Fruit fly (Drosophila melanogaster): ENCODE results near the gene Kap-alpha3.

Kap-alpha3 gene

dm6 chr3R:9577382-9578137, at the start of gene Kap-alpha3, which contains the start of gene Son (continued):
- TF ChIP-seq prd (optimal IDR thresholded peaks at IDR 0.05): no peak
- TF ChIP-seq prd (GFP tag; IDR thresholded peaks at IDR 0.05): peak; percentile 89
- peak; percentile 87 for TF ChIP-seq Dek (tag; optimal IDR thresholded peaks at IDR 0.05)
- no peak for TF ChIP-seq Trl (optimal IDR thresholded peaks at IDR 0.05)
- peak; percentile 95 for TF ChIP-seq Trl (GFP tag; optimal IDR thresholded peaks at IDR 0.05)
- peak; percentile 97 for TF ChIP-seq NfI (GFP tag; optimal IDR thresholded peaks at IDR 0.05)
- peak; percentile 74 for TF ChIP-seq Oaz (GFP tag; IDR thresholded peaks at IDR 0.05)
- TF ChIP-seq H2.0 (GFP tag; IDR thresholded peaks at IDR 0.05): peak; percentile 84
- TF ChIP-seq D19A (tag; optimal IDR thresholded peaks at IDR 0.05): peak; percentile 69
- TF ChIP-seq Fer2 (tag; optimal IDR thresholded peaks at IDR 0.05): peak; percentile 92
- TF ChIP-seq CG10366 (GFP tag; IDR thresholded peaks at IDR 0.05): peak; percentile 85
- peak; percentile 72 for TF ChIP-seq esg (GFP tag; conservative IDR thresholded peaks at IDR 0.05)
- peak; percentile 93 for TF ChIP-seq MESR4 (GFP tag; optimal IDR thresholded peaks at IDR 0.05)
- TF ChIP-seq Atf-2 (GFP tag; optimal IDR thresholded peaks at IDR 0.05): peak; percentile 90
- TF ChIP-seq CG14860 (GFP tag; IDR thresholded peaks at IDR 0.05; ENCODE audit: partially characterized antibody): peak; percentile 81
- TF ChIP-seq CG31365 (tag; optimal IDR thresholded peaks at IDR 0.05): peak; percentile 78
- peak; percentile 63 for TF ChIP-seq luna (GFP tag; optimal IDR thresholded peaks at IDR 0.05)
- peak; percentile 93 for TF ChIP-seq CG8089 (GFP tag; optimal IDR thresholded peaks at IDR 0.05)
- TF ChIP-seq row (GFP tag; IDR thresholded peaks at IDR 0.05): peak; percentile 95
- peak; percentile 65 for TF ChIP-seq nerfin-2 (GFP tag; IDR thresholded peaks at IDR 0.05; ENCODE audit: partially characterized antibody)
- peak; percentile 88 for TF ChIP-seq CG17568 (GFP tag; optimal IDR thresholded peaks at IDR 0.05)
- TF ChIP-seq CG17802 (tag; optimal IDR thresholded peaks at IDR 0.05): peak; percentile 84
- TF ChIP-seq B-H2 (GFP tag; optimal IDR thresholded peaks at IDR 0.05): peak; percentile 97
- peak; percentile 83 for TF ChIP-seq az2 (GFP tag; optimal IDR thresholded peaks at IDR 0.05)
- peak; percentile 87 for TF ChIP-seq onecut (GFP tag; IDR thresholded peaks at IDR 0.05)
- peak; percentile 89 for TF ChIP-seq CG30020 (tag; optimal IDR thresholded peaks at IDR 0.05)
- TF ChIP-seq CG14014 (GFP tag; IDR thresholded peaks at IDR 0.05): peak; percentile 86
- peak; percentile 79 for TF ChIP-seq CG11695 (GFP tag; IDR thresholded peaks at IDR 0.05)
- TF ChIP-seq CG8281 (tag; optimal IDR thresholded peaks at IDR 0.05): peak; percentile 80
- peak; percentile 69; the same call in 1 of the 2 replicates for TF ChIP-seq toy (GFP tag; IDR thresholded peaks at IDR 0.05)
- peak; percentile 90 for TF ChIP-seq ash1 (GFP tag; optimal IDR thresholded peaks at IDR 0.05)
- TF ChIP-seq exex (tag; optimal IDR thresholded peaks at IDR 0.05): peak; percentile 76
- TF ChIP-seq CG31388 (GFP tag; optimal IDR thresholded peaks at IDR 0.05): peak; percentile 75
- TF ChIP-seq Bteb2 (GFP tag; optimal IDR thresholded peaks at IDR 0.05): peak; percentile 91
- TF ChIP-seq CG6683 (GFP tag; optimal IDR thresholded peaks at IDR 0.05): peak; percentile 85
- TF ChIP-seq CG11085 (GFP tag; IDR thresholded peaks at IDR 0.05): peak; percentile 93
- peak; percentile 92 for TF ChIP-seq Side (GFP tag; optimal IDR thresholded peaks at IDR 0.05)
- peak; percentile 80 for TF ChIP-seq amos (GFP tag; IDR thresholded peaks at IDR 0.05; ENCODE audit: partially characterized antibody)
- peak; percentile 77; the same call in 2 of the 3 replicates for TF ChIP-seq jigr1 (GFP tag; IDR thresholded peaks at IDR 0.05)
- TF ChIP-seq Dip2 (GFP tag; IDR thresholded peaks at IDR 0.05): no peak
- TF ChIP-seq CG17328 (GFP tag; IDR thresholded peaks at IDR 0.05): peak; percentile 89
- peak; percentile 88 for TF ChIP-seq dysf (GFP tag; IDR thresholded peaks at IDR 0.05)
- TF ChIP-seq CG33213 (GFP tag; optimal IDR thresholded peaks at IDR 0.05): peak; percentile 96
- peak; percentile 85 for TF ChIP-seq Hmx (GFP tag; optimal IDR thresholded peaks at IDR 0.05)
- peak; percentile 91 for TF ChIP-seq CG3995 (GFP tag; optimal IDR thresholded peaks at IDR 0.05)
- peak; percentile 79 for TF ChIP-seq cwo (GFP tag; optimal IDR thresholded peaks at IDR 0.05)
- TF ChIP-seq cas (GFP tag; IDR thresholded peaks at IDR 0.05): peak; percentile 70; the same call in 1 of the 2 replicates
- TF ChIP-seq NFAT (GFP tag; IDR thresholded peaks at IDR 0.05): peak; percentile 90
- peak; percentile 87 for TF ChIP-seq CG14441 (GFP tag; IDR thresholded peaks at IDR 0.05)
- peak; percentile 96 for TF ChIP-seq BEAF-32 (GFP tag; optimal IDR thresholded peaks at IDR 0.05)

Measured in whole organism, embryonic.